Fruit fly (Drosophila melanogaster) Kc167 (cell line): ENCODE results near the gene CG11417.

ENCODE experiments used
- Myc ChIP-seq: fragments of >200 bp; optimal IDR thresholded peaks from 2 replicates; lab custom pipeline; 2017; ENCODE audit warnings: missing external identifiers
- Sin3A ChIP-seq: fragments of >200 bp; optimal IDR thresholded peaks from 2 replicates; lab custom pipeline; 2018; ENCODE audit warnings: missing external identifiers
- insv ChIP-seq: fragments of >200 bp; optimal IDR thresholded peaks from 3 replicates; lab custom pipeline; 2018; ENCODE audit warnings: missing external identifiers
- psq ChIP-seq: fragments of >200 bp; optimal IDR thresholded peaks from 2 replicates; lab custom pipeline; 2017; ENCODE audit warnings: missing external identifiers

- TF ChIP-seq psq (lab: Kevin White, UChicago), result no peak
- TF ChIP-seq insv (lab: Kevin White, UChicago), result no peak
- TF ChIP-seq Sin3A (lab: Kevin White, UChicago), result no peak
- TF ChIP-seq Myc, result no peak
These were observed 45.5 kb downstream of the CG11417 start for dm6 chrX:1399056-1400003.
